Worm (Caenorhabditis elegans) whole organism, late embryonic: ENCODE measurements around the gene gmap-3.

ENCODE experiments used
- ceh-22 ChIP-seq: sonication (generic microtip); optimal IDR thresholded peaks from 2 replicates; lab custom pipeline; 2017; ENCODE audit warnings: missing biosample characterization, missing genetic modification characterization
- ceh-9 ChIP-seq: sonication (generic microtip); optimal IDR thresholded peaks from 2 replicates; lab custom pipeline; 2016; ENCODE audit warnings: mild to moderate bottlenecking, missing genetic modification characterization, inconsistent platforms, missing compliant biosample characterization
- dve-1 ChIP-seq: sonication (generic microtip); optimal IDR thresholded peaks from 2 replicates; lab custom pipeline; 2017; ENCODE audit warnings: antibody characterized with exemption, mild to moderate bottlenecking, missing genetic modification characterization, missing compliant biosample characterization
- elt-2 ChIP-seq: sonication (generic microtip); optimal IDR thresholded peaks from 2 replicates; lab custom pipeline; 2016; ENCODE audit warnings: missing genetic modification reagents, missing genetic modification characterization, missing compliant biosample characterization
- hlh-8 ChIP-seq: sonication (generic microtip); optimal IDR thresholded peaks from 2 replicates; lab custom pipeline; 2016; ENCODE audit warnings: missing genotype, missing genetic modification characterization, missing compliant biosample characterization
- nfya-1 ChIP-seq: sonication (generic microtip); optimal IDR thresholded peaks from 2 replicates; lab custom pipeline; 2017; ENCODE audit warnings: missing genetic modification characterization, mild to moderate bottlenecking, missing compliant biosample characterization, antibody characterized with exemption, moderate library complexity
- odd-2 ChIP-seq: sonication (generic microtip); optimal IDR thresholded peaks from 2 replicates; lab custom pipeline; 2017; ENCODE audit warnings: antibody characterized with exemption, mild to moderate bottlenecking, missing genetic modification characterization, missing compliant biosample characterization
- pha-4 ChIP-seq: fragments of 150-350 bp; optimal IDR thresholded peaks from 2 replicates; lab custom pipeline; 2018; ENCODE audit warnings: missing biosample characterization, missing genetic modification reagents, missing genetic modification characterization

ce11 chrX:12911235-12911634 is 29.5 kb downstream of the gmap-3 start:
- no peak for TF ChIP-seq ceh-9
- TF ChIP-seq hlh-8 (tag; lab: Kevin White, UChicago): no peak
- no peak for TF ChIP-seq elt-2
- no peak for TF ChIP-seq dve-1 (tag; lab: Kevin White, UChicago)
- TF ChIP-seq pha-4 (tag; lab: Kevin White, UChicago): no peak
- TF ChIP-seq ceh-22 (tag; lab: Kevin White, UChicago): no peak
- no peak for TF ChIP-seq nfya-1 (tag; lab: Kevin White, UChicago)
- no peak for TF ChIP-seq odd-2 (tag; lab: Kevin White, UChicago)
